Worm (Caenorhabditis elegans): Measurements from ENCODE around the gene F23F1.5.

DNA sequence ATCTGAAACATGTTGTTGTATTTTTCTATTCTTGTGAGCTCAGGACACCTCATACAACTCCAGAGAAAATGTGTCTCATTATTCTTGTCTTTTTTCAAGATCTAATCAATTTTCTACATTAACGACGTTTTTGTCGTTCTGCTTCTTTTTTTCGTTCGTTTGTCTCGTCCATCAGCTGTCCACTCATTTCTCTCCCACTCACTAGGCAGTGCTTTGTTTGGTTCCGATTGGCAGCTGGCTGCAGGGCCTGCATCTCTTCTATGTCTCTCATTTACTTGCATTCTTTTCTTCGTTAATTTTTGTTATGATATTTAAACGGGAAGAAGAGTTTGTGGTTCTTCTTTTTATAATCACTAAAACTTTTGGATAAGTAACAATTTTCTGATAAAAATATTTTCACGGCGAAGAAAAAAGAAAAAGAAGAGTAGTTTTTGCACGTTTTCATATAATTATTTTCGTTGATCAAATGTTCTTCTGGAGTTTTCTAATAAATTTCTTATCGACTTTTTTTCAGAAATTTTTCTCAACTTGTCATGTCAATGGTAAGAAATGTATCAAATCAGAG lies 30.0 kb downstream of the F23F1.5 start, which contains the start of gene 2L52.1:
- TF ChIP-seq jun-1 (tag; optimal IDR thresholded peaks at IDR 0.05), result no peak
- no peak for TF ChIP-seq fkh-10 (GFP tag; optimal IDR thresholded peaks at IDR 0.05)
- peak; percentile 56 for TF ChIP-seq lin-39 (tag; optimal IDR thresholded peaks at IDR 0.05)
- no peak for TF ChIP-seq ama-1 (optimal IDR thresholded peaks at IDR 0.05)
- TF ChIP-seq R02D3.7 (tag; optimal IDR thresholded peaks at IDR 0.05), result no peak
- no peak for TF ChIP-seq nhr-12 (tag; optimal IDR thresholded peaks at IDR 0.05)
- TF ChIP-seq nhr-43 (tag; optimal IDR thresholded peaks at IDR 0.05; ENCODE audit: poor library complexity, severe bottlenecking), result no peak
- no peak for TF ChIP-seq nhr-77 (tag; optimal IDR thresholded peaks at IDR 0.05)
- no peak for TF ChIP-seq unc-62 (GFP tag; optimal IDR thresholded peaks at IDR 0.05)
- no peak for TF ChIP-seq tbx-2 (tag; optimal IDR thresholded peaks at IDR 0.05)

Measured in whole organism, L3 larva.